Worm (Caenorhabditis elegans) whole organism, L1 larva: Measurements from ENCODE around the gene C29A12.6.

Experiments
- C34B4.2 ChIP-seq: sonication (generic microtip); optimal IDR thresholded peaks from 2 replicates; lab custom pipeline; 2017; ENCODE audit warnings: mild to moderate bottlenecking, missing genetic modification characterization, missing compliant biosample characterization
- alr-1 ChIP-seq: fragments of 200-800 bp; sonication (Bioruptor generic); optimal IDR thresholded peaks from 2 replicates; lab custom pipeline; 2018; ENCODE audit warnings: borderline replicate concordance, mild to moderate bottlenecking, missing genetic modification characterization, missing compliant biosample characterization
- ceh-63 ChIP-seq: fragments of 200-800 bp; sonication (Bioruptor generic); optimal IDR thresholded peaks from 2 replicates; lab custom pipeline; 2018; ENCODE audit warnings: mild to moderate bottlenecking, missing genetic modification characterization, missing compliant biosample characterization
- ceh-82 ChIP-seq, 3 experiments: fragments of 150-350 bp in 1 of 3; sonication (generic microtip) in 2 of 3; optimal IDR thresholded peaks; 2 replicates each; lab custom pipeline; 2014 to 2017; ENCODE audit warnings: missing biosample characterization in 3 of 3, missing genetic modification characterization in 3 of 3
- dpl-1 ChIP-seq, 3 experiments: fragments of 150-350 bp in 2 of 3; sonication (generic microtip) in 1 of 3; optimal IDR thresholded peaks; 2 replicates each; lab custom pipeline; 2014 to 2017; ENCODE audit warnings: missing biosample characterization in 3 of 3, missing genetic modification characterization in 3 of 3, missing genetic modification reagents in 3 of 3
- dsc-1 ChIP-seq: sonication (generic microtip); optimal IDR thresholded peaks from 2 replicates; lab custom pipeline; 2016; ENCODE audit warnings: mild to moderate bottlenecking, missing genetic modification characterization, missing compliant biosample characterization
- efl-1 ChIP-seq, 4 experiments: fragments of 150-350 bp; optimal IDR thresholded peaks in 3 of 4; peaks in 1 of 4; 1 replicate in 1 of 4; 2 replicates in 3 of 4; lab custom pipeline; 2014; ENCODE audit warnings: missing biosample characterization in 2 of 4, missing genetic modification characterization in 2 of 4, missing genetic modification reagents in 2 of 4
- efl-3 ChIP-seq: fragments of 200-800 bp; sonication (Bioruptor generic); optimal IDR thresholded peaks from 2 replicates; lab custom pipeline; 2018; ENCODE audit warnings: mild to moderate bottlenecking, missing genetic modification characterization, missing compliant biosample characterization
- ets-5 ChIP-seq: fragments of 200-800 bp; sonication (Bioruptor generic); IDR thresholded peaks from 2 replicates; pipeline ENCODE4 v1.3.6; 2022; ENCODE audit warnings: missing genetic modification characterization, missing compliant biosample characterization
- fkh-10 ChIP-seq: sonication (generic microtip); optimal IDR thresholded peaks from 2 replicates; lab custom pipeline; 2017; ENCODE audit warnings: missing biosample characterization, missing genetic modification reagents, missing genetic modification characterization
- fos-1 ChIP-seq: fragments of 150-350 bp; optimal IDR thresholded peaks from 2 replicates; lab custom pipeline; 2014; ENCODE audit warnings: missing biosample characterization, missing genetic modification characterization
- hlh-17 ChIP-seq: fragments of 200-800 bp; sonication (Bioruptor generic); optimal IDR thresholded peaks from 2 replicates; lab custom pipeline; 2018; ENCODE audit warnings: missing genetic modification characterization, mild to moderate bottlenecking, missing compliant biosample characterization, moderate library complexity, borderline replicate concordance
- hpl-2 ChIP-seq: fragments of 150-350 bp; optimal IDR thresholded peaks from 2 replicates; lab custom pipeline; 2014; ENCODE audit warnings: missing biosample characterization, missing genetic modification reagents, missing genetic modification characterization
- isw-1 ChIP-seq: fragments of 200-800 bp; sonication (Bioruptor generic); IDR thresholded peaks from 2 replicates; pipeline ENCODE4 v1.3.6; 2022; ENCODE audit warnings: missing genetic modification characterization, missing compliant biosample characterization
- lin-13 ChIP-seq: fragments of 150-350 bp; optimal IDR thresholded peaks from 2 replicates; lab custom pipeline; 2014; ENCODE audit warnings: missing biosample characterization, missing genetic modification reagents, missing genetic modification characterization
- lin-14 ChIP-seq: fragments of 200-800 bp; sonication (Bioruptor generic); optimal IDR thresholded peaks from 2 replicates; lab custom pipeline; 2018; ENCODE audit warnings: mild to moderate bottlenecking, missing genetic modification characterization, moderate library complexity, missing compliant biosample characterization
- mab-9 ChIP-seq: fragments of 200-800 bp; sonication (Bioruptor generic); IDR thresholded peaks from 2 replicates; pipeline ENCODE4 v1.3.6; 2022; ENCODE audit warnings: missing genetic modification reagents, missing genetic modification characterization, missing compliant biosample characterization
- mep-1 ChIP-seq: fragments of 150-350 bp; optimal IDR thresholded peaks from 2 replicates; lab custom pipeline; 2014; ENCODE audit warnings: missing biosample characterization, missing genetic modification characterization
- nhr-11 ChIP-seq: fragments of 150-350 bp; optimal IDR thresholded peaks from 2 replicates; lab custom pipeline; 2014; ENCODE audit warnings: missing biosample characterization, missing genetic modification characterization
- nhr-12 ChIP-seq: sonication (generic microtip); optimal IDR thresholded peaks from 2 replicates; lab custom pipeline; 2017; ENCODE audit warnings: missing biosample characterization, missing genetic modification characterization
- nhr-19 ChIP-seq: fragments of 200-800 bp; sonication (Bioruptor generic); conservative IDR thresholded peaks from 2 replicates; pipeline ENCODE4 v1.3.6; 2022; ENCODE audit warnings: missing genetic modification characterization, missing compliant biosample characterization
- nhr-20 ChIP-seq: sonication (generic microtip); optimal IDR thresholded peaks from 2 replicates; lab custom pipeline; 2016; ENCODE audit warnings: mild to moderate bottlenecking, missing genetic modification characterization, missing compliant biosample characterization
- nhr-237 ChIP-seq: fragments of 150-350 bp; optimal IDR thresholded peaks from 2 replicates; lab custom pipeline; 2014; ENCODE audit warnings: missing biosample characterization, missing genetic modification characterization
- nhr-28 ChIP-seq: fragments of 150-350 bp; optimal IDR thresholded peaks from 2 replicates; lab custom pipeline; 2014; ENCODE audit warnings: missing biosample characterization, missing genetic modification characterization
- nhr-76 ChIP-seq: sonication (generic microtip); optimal IDR thresholded peaks from 2 replicates; lab custom pipeline; 2017; ENCODE audit warnings: missing biosample characterization, missing genetic modification characterization
- nhr-90 ChIP-seq: sonication (generic microtip); optimal IDR thresholded peaks from 2 replicates; lab custom pipeline; 2016; ENCODE audit warnings: mild to moderate bottlenecking, missing genetic modification characterization, missing compliant biosample characterization; ENCODE audit not compliant: poor library complexity
- pax-3 ChIP-seq: fragments of 200-800 bp; sonication (Bioruptor generic); optimal IDR thresholded peaks from 2 replicates; lab custom pipeline; 2018; ENCODE audit warnings: mild to moderate bottlenecking, missing genetic modification characterization, moderate library complexity, missing compliant biosample characterization
- rnt-1 ChIP-seq: sonication (generic microtip); optimal IDR thresholded peaks from 2 replicates; lab custom pipeline; 2016; ENCODE audit warnings: mild to moderate bottlenecking, missing genetic modification characterization, moderate library complexity, missing compliant biosample characterization
- skn-1 ChIP-seq: fragments of 150-350 bp; optimal IDR thresholded peaks from 2 replicates; lab custom pipeline; 2014; ENCODE audit warnings: missing biosample characterization, missing genetic modification characterization
- sox-4 ChIP-seq: sonication (generic microtip); optimal IDR thresholded peaks from 2 replicates; lab custom pipeline; 2016; ENCODE audit warnings: missing genetic modification characterization, missing compliant biosample characterization
- sptf-1 ChIP-seq: fragments of 150-350 bp; optimal IDR thresholded peaks from 2 replicates; lab custom pipeline; 2014; ENCODE audit warnings: missing biosample characterization, missing genetic modification characterization
- swsn-7 ChIP-seq: sonication (generic microtip); optimal IDR thresholded peaks from 2 replicates; lab custom pipeline; 2016; ENCODE audit warnings: missing genetic modification characterization, missing compliant biosample characterization
- tbx-2 ChIP-seq: sonication (generic microtip); optimal IDR thresholded peaks from 2 replicates; lab custom pipeline; 2016; ENCODE audit warnings: missing genetic modification characterization, missing compliant biosample characterization
- tlp-1 ChIP-seq: fragments of 150-350 bp; optimal IDR thresholded peaks from 2 replicates; lab custom pipeline; 2014; ENCODE audit warnings: missing biosample characterization, missing genetic modification characterization
- unc-62 ChIP-seq: fragments of 150-350 bp; optimal IDR thresholded peaks from 2 replicates; lab custom pipeline; 2014; ENCODE audit warnings: missing biosample characterization, missing genetic modification reagents, missing genetic modification characterization
- unc-86 ChIP-seq: sonication (generic microtip); optimal IDR thresholded peaks from 2 replicates; lab custom pipeline; 2016; ENCODE audit warnings: missing genetic modification characterization, missing compliant biosample characterization
- zag-1 ChIP-seq: fragments of 150-350 bp; optimal IDR thresholded peaks from 2 replicates; lab custom pipeline; 2014; ENCODE audit warnings: missing biosample characterization, missing genetic modification characterization
- ztf-11 ChIP-seq, 2 experiments: sonication (generic microtip); optimal IDR thresholded peaks; 2 replicates each; lab custom pipeline; 2016 to 2017; ENCODE audit warnings: missing genetic modification characterization in 2 of 2, missing biosample characterization in 1 of 2, missing compliant biosample characterization in 1 of 2

The C29A12.6 gene

DNA sequence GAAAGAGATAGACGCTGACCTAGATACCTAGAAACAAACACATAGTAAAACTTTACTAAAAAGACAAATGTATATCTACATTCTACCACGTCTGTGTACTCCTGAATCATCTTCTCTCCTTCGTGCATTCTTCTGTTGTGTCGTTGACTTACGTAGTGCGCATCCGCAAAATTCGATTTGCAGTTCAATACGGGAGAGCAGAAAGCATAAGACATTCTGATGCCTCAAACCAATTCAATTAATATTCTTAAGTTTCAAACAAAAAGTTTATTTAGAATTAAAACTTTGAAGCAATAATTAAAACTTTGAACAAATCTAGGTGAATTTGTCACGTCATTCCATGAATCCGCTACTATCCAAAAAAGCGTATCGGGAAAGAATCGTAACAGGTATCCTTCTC lies 30.2 kb upstream of the C29A12.6 start:
- TF ChIP-seq ets-5 (GFP tag; lab: Robert Waterston, UW), result no peak
- TF ChIP-seq lin-14 (GFP tag; lab: Kevin White, UChicago), result peak; percentile 15
- peak; percentile 30 for TF ChIP-seq fkh-10 (GFP tag; lab: Kevin White, UChicago)

DNA sequence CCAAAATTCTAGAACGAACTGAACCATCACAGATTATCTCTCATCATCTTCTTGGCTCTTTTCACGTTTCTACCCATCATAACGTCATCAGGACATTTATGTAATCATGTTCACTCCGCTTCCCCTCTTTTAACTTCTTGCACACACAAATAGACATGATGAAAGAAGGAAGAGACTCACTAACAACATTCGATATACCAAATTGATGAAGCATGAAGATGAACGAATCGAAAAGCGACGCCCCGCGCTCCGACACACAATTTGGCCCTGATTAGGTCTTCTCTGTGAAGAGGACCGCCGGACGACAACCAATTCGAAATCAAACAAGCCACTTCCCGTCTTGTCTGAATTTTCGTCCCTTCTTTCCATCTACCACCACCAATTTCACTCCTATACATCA lies 28.5 kb upstream of the C29A12.6 start:
- TF ChIP-seq lin-14 (GFP tag; lab: Kevin White, UChicago) (peak; percentile 52), nhr-28 (tag; lab: Kevin White, UChicago) (no peak)

DNA sequence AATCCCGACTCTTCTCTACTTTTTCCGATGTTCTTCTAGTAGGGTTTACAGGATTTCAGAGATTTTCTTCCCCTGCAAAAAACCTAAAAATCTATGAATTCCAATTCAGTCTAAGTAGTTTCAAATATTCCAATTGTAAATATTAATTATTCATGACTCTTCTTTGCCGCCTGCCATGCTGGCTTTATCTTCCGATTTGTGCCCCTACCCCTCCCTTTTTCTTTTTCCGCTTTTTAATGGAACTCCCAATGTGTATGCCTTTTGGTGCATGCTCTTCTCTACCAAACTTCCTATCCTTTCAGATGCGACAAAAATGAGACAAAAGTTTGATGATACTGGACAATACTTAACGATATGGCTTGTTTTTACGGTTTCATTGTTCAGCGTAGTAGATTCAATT lies 22.3 kb upstream of the C29A12.6 start, which contains the start of gene nrx-1:
TSS of gene nrx-1 (plus strand) at position 301 of the 400 bp plus-strand sequence.
- TF ChIP-seq isw-1 (GFP tag; lab: Robert Waterston, UW), result no peak
- no peak for TF ChIP-seq nhr-76 (tag; lab: Kevin White, UChicago)
- TF ChIP-seq nhr-12 (tag; lab: Kevin White, UChicago), result no peak
- TF ChIP-seq alr-1 (tag; lab: Kevin White, UChicago), result no peak
- no peak for TF ChIP-seq lin-13 (GFP tag; lab: Kevin White, UChicago)
- no peak for TF ChIP-seq nhr-237 (tag; lab: Kevin White, UChicago)
- TF ChIP-seq mab-9 (GFP tag; lab: Robert Waterston, UW), result no peak
- no peak for TF ChIP-seq efl-1 (optimal IDR thresholded peaks at IDR 0.05; lab: Kevin White, UChicago)
- no peak for TF ChIP-seq efl-1 (GFP tag; optimal IDR thresholded peaks at IDR 0.05 in 1 of 2; lab: Kevin White, UChicago)
- no peak for TF ChIP-seq swsn-7 (tag; lab: Kevin White, UChicago)
- no peak for TF ChIP-seq ets-5 (GFP tag; lab: Robert Waterston, UW)
- TF ChIP-seq hlh-17 (GFP tag; lab: Kevin White, UChicago), result no peak
- TF ChIP-seq ceh-82 (tag; optimal IDR thresholded peaks at IDR 0.05; lab: Kevin White, UChicago), result no peak
- no peak for TF ChIP-seq dpl-1 (GFP tag; optimal IDR thresholded peaks at IDR 0.05; lab: Kevin White, UChicago)
- TF ChIP-seq fos-1, result no peak
- no peak for TF ChIP-seq nhr-19 (GFP tag; lab: Robert Waterston, UW)
- no peak for TF ChIP-seq ztf-11 (tag; optimal IDR thresholded peaks at IDR 0.05; lab: Kevin White, UChicago)
- TF ChIP-seq tbx-2 (tag; lab: Kevin White, UChicago), result no peak
- TF ChIP-seq C34B4.2 (tag; lab: Kevin White, UChicago), result no peak
- no peak for TF ChIP-seq sox-4 (tag; lab: Kevin White, UChicago)

DNA sequence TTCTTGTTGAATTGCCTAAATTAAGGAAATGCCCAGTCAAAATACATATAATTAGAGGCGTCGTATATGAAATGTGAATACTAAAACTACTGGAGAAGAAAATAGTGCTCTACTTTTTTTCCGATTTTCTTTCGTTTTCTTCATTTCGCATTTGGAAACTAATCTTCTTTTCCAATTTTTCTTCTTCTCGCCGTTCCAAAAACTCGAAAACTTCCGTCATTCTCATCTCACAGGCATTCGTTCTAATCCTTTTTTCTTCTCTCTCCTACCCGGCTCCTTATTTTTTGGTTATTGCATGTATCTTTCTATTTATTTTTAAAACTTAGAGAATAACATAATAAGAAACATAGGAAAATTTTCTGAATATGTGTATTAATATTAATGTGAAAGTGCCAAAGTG lies 14.1 kb upstream of the C29A12.6 start:
- TF ChIP-seq skn-1 (tag; lab: Kevin White, UChicago) (no peak), ztf-11 (tag; optimal IDR thresholded peaks at IDR 0.05; lab: Kevin White, UChicago) (no peak), alr-1 (tag; lab: Kevin White, UChicago) (no peak), mab-9 (GFP tag; lab: Robert Waterston, UW) (no peak), unc-86 (tag; lab: Kevin White, UChicago) (no peak), ceh-82 (tag; optimal IDR thresholded peaks at IDR 0.05; lab: Kevin White, UChicago) (no peak), nhr-11 (tag; lab: Kevin White, UChicago) (no peak), rnt-1 (tag; lab: Kevin White, UChicago) (no peak), pax-3 (tag; lab: Kevin White, UChicago) (no peak)

DNA sequence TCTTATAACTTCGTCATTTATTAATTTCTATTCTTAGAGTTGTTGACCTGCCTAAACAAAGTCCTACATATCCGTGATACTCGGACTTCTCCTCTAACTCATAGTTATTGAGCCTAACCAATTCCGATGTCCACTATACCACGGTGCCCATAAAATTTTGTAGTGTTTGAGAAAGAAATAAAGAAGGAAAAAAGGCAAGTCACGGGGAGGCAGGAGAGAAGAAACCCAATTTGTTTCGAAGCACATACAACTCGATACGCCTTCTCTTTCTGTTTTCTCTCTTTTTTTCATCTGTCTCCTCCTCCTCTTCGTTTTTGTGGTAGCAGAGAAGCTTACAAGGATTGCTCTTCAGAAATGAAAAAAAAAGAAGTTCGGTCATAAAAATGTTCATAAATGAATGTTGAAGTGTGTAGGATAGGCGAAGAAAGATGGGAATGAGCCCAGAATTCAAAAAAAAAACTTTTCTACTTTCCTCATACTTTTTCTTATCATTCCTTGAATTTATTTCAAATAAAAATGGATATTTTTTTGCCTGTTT lies 12.2 kb upstream of the C29A12.6 start:
- TF ChIP-seq sptf-1 (tag; lab: Kevin White, UChicago) (no peak), nhr-90 (tag; lab: Kevin White, UChicago) (no peak), swsn-7 (tag; lab: Kevin White, UChicago) (no peak), tlp-1 (tag; lab: Kevin White, UChicago) (no peak), pax-3 (tag; lab: Kevin White, UChicago) (no peak), tbx-2 (tag; lab: Kevin White, UChicago) (no peak), unc-62 (no peak), lin-14 (GFP tag; lab: Kevin White, UChicago) (peak; percentile 62), isw-1 (GFP tag; lab: Robert Waterston, UW) (no peak), zag-1 (no peak), alr-1 (tag; lab: Kevin White, UChicago) (no peak), mab-9 (GFP tag; lab: Robert Waterston, UW) (no peak), ets-5 (GFP tag; lab: Robert Waterston, UW) (no peak), ceh-63 (GFP tag; lab: Kevin White, UChicago) (no peak), nhr-19 (GFP tag; lab: Robert Waterston, UW) (no peak), ceh-82 (tag; optimal IDR thresholded peaks at IDR 0.05; lab: Kevin White, UChicago) (no peak), nhr-20 (tag; lab: Kevin White, UChicago) (no peak), hpl-2 (GFP tag; lab: Kevin White, UChicago) (no peak), fkh-10 (GFP tag; lab: Kevin White, UChicago) (peak; percentile 15), mep-1 (tag; lab: Kevin White, UChicago) (peak; percentile 8), fos-1 (no peak), efl-3 (GFP tag; lab: Kevin White, UChicago) (no peak), dsc-1 (tag; lab: Kevin White, UChicago) (no peak)
